Fruit fly (Drosophila melanogaster): Measurements from ENCODE around the gene rasp.

Gene rasp

dm6 chr3L:3166200-3166695, 4.3 kb downstream of the rasp start, which contains the start of gene Asciz:
Gene Asciz, minus strand, starts transcription at chr3L:3166250.
- no peak for TF ChIP-seq Dll (optimal IDR thresholded peaks at IDR 0.05)

- TF ChIP-seq pan (optimal IDR thresholded peaks at IDR 0.05) (no peak), Dll (optimal IDR thresholded peaks at IDR 0.05) (no peak), usp (GFP tag; optimal IDR thresholded peaks at IDR 0.05) (no peak), EcR (GFP tag; optimal IDR thresholded peaks at IDR 0.05) (no peak), psq (optimal IDR thresholded peaks at IDR 0.05) (no peak), CG8478 (optimal IDR thresholded peaks at IDR 0.05) (no peak)
Measured at dm6 chr3L:3169107-3169506, 7.1 kb downstream of the rasp start, which contains the start of the genes CG32278 and CG32281. Gene CG32278, plus strand, starts transcription at chr3L:3169286. Gene CG32281, plus strand, starts transcription at chr3L:3169375.

- TF ChIP-seq usp (GFP tag; optimal IDR thresholded peaks at IDR 0.05) = no peak
- TF ChIP-seq psq (optimal IDR thresholded peaks at IDR 0.05) = no peak
- TF ChIP-seq Dll (optimal IDR thresholded peaks at IDR 0.05) = no peak
- no peak for TF ChIP-seq EcR (GFP tag; optimal IDR thresholded peaks at IDR 0.05)
- TF ChIP-seq CG8478 (optimal IDR thresholded peaks at IDR 0.05) = no peak
- no peak for TF ChIP-seq pan (optimal IDR thresholded peaks at IDR 0.05)
Measured at dm6 chr3L:3172445-3172844, 10.5 kb downstream of the rasp start, which contains the start of gene CG14963. Gene CG14963, minus strand, starts transcription at chr3L:3172545.

dm6 chr3L:3177872-3178271, 15.9 kb downstream of the rasp start:
- TF ChIP-seq psq (optimal IDR thresholded peaks at IDR 0.05) (no peak), usp (GFP tag; optimal IDR thresholded peaks at IDR 0.05) (no peak), Dll (optimal IDR thresholded peaks at IDR 0.05) (no peak), CG8478 (optimal IDR thresholded peaks at IDR 0.05) (no peak), EcR (GFP tag; optimal IDR thresholded peaks at IDR 0.05) (no peak), pan (optimal IDR thresholded peaks at IDR 0.05) (no peak)

dm6 chr3L:3178530-3179096, 16.6 kb downstream of the rasp start, which contains the start of the genes MnM and Girdin:
Gene MnM, minus strand, starts transcription at chr3L:3178580.
Gene Girdin, plus strand, starts transcription at chr3L:3178930.
- TF ChIP-seq Dll (optimal IDR thresholded peaks at IDR 0.05) = no peak
- TF ChIP-seq psq (optimal IDR thresholded peaks at IDR 0.05) = no peak
- no peak for TF ChIP-seq pan (optimal IDR thresholded peaks at IDR 0.05)
- TF ChIP-seq usp (GFP tag; optimal IDR thresholded peaks at IDR 0.05) = no peak
- no peak for TF ChIP-seq EcR (GFP tag; optimal IDR thresholded peaks at IDR 0.05)
- TF ChIP-seq CG8478 (optimal IDR thresholded peaks at IDR 0.05) = no peak

dm6 chr3L:3179474-3179873, 17.5 kb downstream of the rasp start:
- TF ChIP-seq psq (optimal IDR thresholded peaks at IDR 0.05) (no peak), usp (GFP tag; optimal IDR thresholded peaks at IDR 0.05) (no peak), Dll (optimal IDR thresholded peaks at IDR 0.05) (no peak), EcR (GFP tag; optimal IDR thresholded peaks at IDR 0.05) (peak in 1 of 2 experiments; percentile 79), pan (optimal IDR thresholded peaks at IDR 0.05) (no peak)

dm6 chr3L:3184104-3184503, 22.1 kb downstream of the rasp start, which contains the start of gene CG42494:
Gene CG42494, plus strand, starts transcription at chr3L:3184404.
- TF ChIP-seq Dll (optimal IDR thresholded peaks at IDR 0.05) (no peak), psq (optimal IDR thresholded peaks at IDR 0.05) (no peak), EcR (GFP tag; optimal IDR thresholded peaks at IDR 0.05) (no peak), usp (GFP tag; optimal IDR thresholded peaks at IDR 0.05) (no peak), CG8478 (optimal IDR thresholded peaks at IDR 0.05) (no peak)

- TF ChIP-seq EcR (GFP tag; optimal IDR thresholded peaks at IDR 0.05) (no peak), Dll (optimal IDR thresholded peaks at IDR 0.05) (no peak), CG8478 (optimal IDR thresholded peaks at IDR 0.05) (no peak), pan (optimal IDR thresholded peaks at IDR 0.05) (no peak), psq (optimal IDR thresholded peaks at IDR 0.05) (no peak), usp (GFP tag; optimal IDR thresholded peaks at IDR 0.05) (no peak)
Measured at dm6 chr3L:3186364-3186763, 24.4 kb downstream of the rasp start, which contains the start of gene CG32284. Gene CG32284, plus strand, starts transcription at chr3L:3186664.

dm6 chr3L:3187263-3187662, 25.3 kb downstream of the rasp start, which contains the start of gene CG14957:
Gene CG14957, plus strand, starts transcription at chr3L:3187563.
- TF ChIP-seq psq (optimal IDR thresholded peaks at IDR 0.05) (no peak), CG8478 (optimal IDR thresholded peaks at IDR 0.05) (no peak), EcR (GFP tag; optimal IDR thresholded peaks at IDR 0.05) (no peak), pan (optimal IDR thresholded peaks at IDR 0.05) (no peak), Dll (optimal IDR thresholded peaks at IDR 0.05) (no peak), usp (GFP tag; optimal IDR thresholded peaks at IDR 0.05) (no peak)

- TF ChIP-seq pan (optimal IDR thresholded peaks at IDR 0.05) (no peak), usp (GFP tag; optimal IDR thresholded peaks at IDR 0.05) (no peak), EcR (GFP tag; optimal IDR thresholded peaks at IDR 0.05) (no peak), psq (optimal IDR thresholded peaks at IDR 0.05) (no peak), Dll (optimal IDR thresholded peaks at IDR 0.05) (no peak), CG8478 (optimal IDR thresholded peaks at IDR 0.05) (no peak)
Measured at dm6 chr3L:3189647-3190046, 27.7 kb downstream of the rasp start, which contains the start of the genes CG42525 and CG14958. Gene CG42525, minus strand, starts transcription at chr3L:3189747. Gene CG14958, plus strand, starts transcription at chr3L:3189978.

- TF ChIP-seq EcR (GFP tag; optimal IDR thresholded peaks at IDR 0.05) (no peak), usp (GFP tag; optimal IDR thresholded peaks at IDR 0.05) (no peak), Dll (optimal IDR thresholded peaks at IDR 0.05) (no peak), psq (optimal IDR thresholded peaks at IDR 0.05) (no peak), pan (optimal IDR thresholded peaks at IDR 0.05) (no peak), CG8478 (optimal IDR thresholded peaks at IDR 0.05) (no peak)
Measured at dm6 chr3L:3192333-3192894, 30.4 kb downstream of the rasp start, which contains the start of gene CG14965. Gene CG14965, minus strand, starts transcription at chr3L:3192491.

- TF ChIP-seq usp (GFP tag; optimal IDR thresholded peaks at IDR 0.05) = no peak
- TF ChIP-seq EcR (GFP tag; optimal IDR thresholded peaks at IDR 0.05) = no peak
- TF ChIP-seq Dll (optimal IDR thresholded peaks at IDR 0.05) = no peak
- no peak for TF ChIP-seq psq (optimal IDR thresholded peaks at IDR 0.05)
- TF ChIP-seq pan (optimal IDR thresholded peaks at IDR 0.05) = no peak
- TF ChIP-seq CG8478 (optimal IDR thresholded peaks at IDR 0.05) = no peak
Measured at dm6 chr3L:3192912-3193311, 30.9 kb downstream of the rasp start, which contains the start of gene Hsp83. Gene Hsp83, plus strand, starts transcription at chr3L:3192969.

All from whole organism.